Fruit fly (Drosophila melanogaster) whole organism, wandering third instar larva: ENCODE data around the gene Eip63F-1.

Source experiments
- Abd-B ChIP-seq: fragments of >200 bp; optimal IDR thresholded peaks from 2 replicates; lab custom pipeline; 2017; ENCODE audit warnings: missing biosample characterization, missing genetic modification characterization
- CG32264 ChIP-seq: fragments of 200-800 bp; sonication (Bioruptor generic); optimal IDR thresholded peaks from 2 replicates; lab custom pipeline; 2016; ENCODE audit warnings: missing biosample characterization, missing genetic modification characterization
- CG9705 ChIP-seq: fragments of 200-800 bp; sonication (Bioruptor generic); optimal IDR thresholded peaks from 2 replicates; lab custom pipeline; 2018; ENCODE audit warnings: missing biosample characterization, mild to moderate bottlenecking, missing genetic modification characterization
- CrebA ChIP-seq: fragments of 200-800 bp; sonication (Bioruptor generic); optimal IDR thresholded peaks from 2 replicates; lab custom pipeline; 2016; ENCODE audit warnings: missing biosample characterization, mild to moderate bottlenecking, missing genetic modification characterization, borderline replicate concordance
- Dfd ChIP-seq: fragments of >200 bp; optimal IDR thresholded peaks from 2 replicates; lab custom pipeline; 2017; ENCODE audit warnings: missing biosample characterization, missing genetic modification characterization
- Dif ChIP-seq: fragments of 200-275, 200-300 bp; sonication (Bioruptor generic); optimal IDR thresholded peaks from 2 replicates; lab custom pipeline; 2018; ENCODE audit warnings: missing biosample characterization, missing genetic modification characterization; ENCODE audit not compliant: partially characterized antibody
- GATAd ChIP-seq: sonication (Bioruptor generic); optimal IDR thresholded peaks from 2 replicates; lab custom pipeline; 2016; ENCODE audit warnings: missing biosample characterization, missing genetic modification characterization
- HLH106 ChIP-seq: fragments of 200-800 bp; optimal IDR thresholded peaks from 3 replicates; lab custom pipeline; 2019; ENCODE audit warnings: missing biosample characterization, mild to moderate bottlenecking, missing genetic modification characterization, moderate library complexity
- Hnf4 ChIP-seq: fragments of 200-800 bp; sonication (Bioruptor generic); optimal IDR thresholded peaks from 2 replicates; lab custom pipeline; 2016; ENCODE audit warnings: missing biosample characterization, mild to moderate bottlenecking, missing genetic modification characterization
- Hr78 ChIP-seq: fragments of >200 bp; optimal IDR thresholded peaks from 2 replicates; lab custom pipeline; 2017; ENCODE audit warnings: missing biosample characterization, missing genetic modification characterization
- Hr83 ChIP-seq: fragments of 200-300 bp; sonication (Bioruptor generic); optimal IDR thresholded peaks from 2 replicates; lab custom pipeline; 2016; ENCODE audit warnings: missing biosample characterization, mild to moderate bottlenecking, missing genetic modification characterization, moderate library complexity; ENCODE audit not compliant: poor library complexity, severe bottlenecking
- Jra ChIP-seq: sonication (Bioruptor generic); optimal IDR thresholded peaks from 2 replicates; lab custom pipeline; 2016; ENCODE audit warnings: missing biosample characterization, missing genetic modification characterization
- Mio ChIP-seq: sonication (Bioruptor generic); optimal IDR thresholded peaks from 2 replicates; lab custom pipeline; 2016; ENCODE audit warnings: missing biosample characterization, missing genetic modification characterization
- Myc ChIP-seq: fragments of >200 bp; optimal IDR thresholded peaks from 2 replicates; lab custom pipeline; 2017
- N ChIP-seq: fragments of >200 bp; optimal IDR thresholded peaks from 2 replicates; lab custom pipeline; 2018; ENCODE audit warnings: missing biosample characterization, missing external identifiers, missing genetic modification characterization
- OdsH ChIP-seq: fragments of 200-800 bp; sonication (Bioruptor generic); optimal IDR thresholded peaks from 2 replicates; lab custom pipeline; 2016; ENCODE audit warnings: missing biosample characterization, mild to moderate bottlenecking, missing genetic modification characterization
- Rel ChIP-seq, 2 experiments: fragments of 200-800 bp; sonication (Bioruptor generic) in 1 of 2; optimal IDR thresholded peaks; 2 replicates in 1 of 2; 3 replicates in 1 of 2; lab custom pipeline; 2016 to 2019; ENCODE audit warnings: mild to moderate bottlenecking in 2 of 2, missing biosample characterization in 2 of 2, missing genetic modification characterization in 2 of 2, moderate library complexity in 1 of 2
- Sp1 ChIP-seq: fragments of 200-800 bp; sonication (Bioruptor generic); optimal IDR thresholded peaks from 3 replicates; lab custom pipeline; 2019; ENCODE audit warnings: missing biosample characterization, mild to moderate bottlenecking, missing genetic modification characterization, moderate library complexity
- Vsx2 ChIP-seq: fragments of 200-300, 225-300 bp; sonication (Bioruptor generic); optimal IDR thresholded peaks from 2 replicates; lab custom pipeline; 2018; ENCODE audit warnings: missing biosample characterization, missing genetic modification characterization; ENCODE audit not compliant: partially characterized antibody
- br ChIP-seq: fragments of 200-800 bp; sonication (Bioruptor generic); optimal IDR thresholded peaks from 2 replicates; lab custom pipeline; 2016; ENCODE audit warnings: missing biosample characterization, missing genetic modification characterization
- brk ChIP-seq: fragments of 200-800 bp; sonication (Bioruptor generic); optimal IDR thresholded peaks from 2 replicates; lab custom pipeline; 2016; ENCODE audit warnings: missing biosample characterization, mild to moderate bottlenecking, missing genetic modification characterization
- dl ChIP-seq, 2 experiments: fragments of 175-275, 200-275 bp in 1 of 2; fragments of 200-275 bp in 1 of 2; sonication (Bioruptor generic); optimal IDR thresholded peaks; lab custom pipeline; 2018; ENCODE audit warnings: mild to moderate bottlenecking in 2 of 2, missing biosample characterization in 2 of 2, missing genetic modification characterization in 2 of 2, moderate library complexity in 2 of 2; ENCODE audit not compliant: partially characterized antibody in 2 of 2, insufficient read depth in 1 of 2
- dmrt93B ChIP-seq: fragments of 200-800 bp; sonication (Bioruptor generic); optimal IDR thresholded peaks from 2 replicates; lab custom pipeline; 2018; ENCODE audit warnings: missing biosample characterization, mild to moderate bottlenecking, missing genetic modification characterization
- dsf ChIP-seq: sonication (Bioruptor generic); optimal IDR thresholded peaks from 2 replicates; lab custom pipeline; 2016; ENCODE audit warnings: missing biosample characterization, missing genetic modification characterization, borderline replicate concordance
- ey ChIP-seq: fragments of 200-800 bp; sonication (Bioruptor generic); optimal IDR thresholded peaks from 2 replicates; lab custom pipeline; 2016; ENCODE audit warnings: missing biosample characterization, missing genetic modification characterization
- foxo ChIP-seq, 2 experiments: fragments of 200-800 bp; sonication (Bioruptor generic); optimal IDR thresholded peaks; 2 replicates in 1 of 2; 3 replicates in 1 of 2; lab custom pipeline; 2016 to 2017; ENCODE audit warnings: missing biosample characterization in 2 of 2, missing genetic modification characterization in 2 of 2
- fru ChIP-seq: fragments of 200-800 bp; sonication (Bioruptor generic); optimal IDR thresholded peaks from 3 replicates; lab custom pipeline; 2016; ENCODE audit warnings: missing biosample characterization, mild to moderate bottlenecking, missing genetic modification characterization
- h ChIP-seq: fragments of 200-800 bp; sonication (Bioruptor generic); optimal IDR thresholded peaks from 3 replicates; lab custom pipeline; 2016; ENCODE audit warnings: missing biosample characterization, mild to moderate bottlenecking, missing genetic modification characterization
- jim ChIP-seq: fragments of 175-275, 200-325 bp; sonication (Bioruptor generic); optimal IDR thresholded peaks from 2 replicates; lab custom pipeline; 2016; ENCODE audit warnings: missing biosample characterization, mild to moderate bottlenecking, missing genetic modification characterization
- lola ChIP-seq: fragments of >200 bp; optimal IDR thresholded peaks from 2 replicates; lab custom pipeline; 2017; ENCODE audit warnings: missing biosample characterization, missing genetic modification characterization
- pan ChIP-seq: fragments of >200 bp; optimal IDR thresholded peaks from 2 replicates; lab custom pipeline; 2017
- psq ChIP-seq: fragments of 200-800 bp; sonication (Bioruptor generic); optimal IDR thresholded peaks from 3 replicates; lab custom pipeline; 2017; ENCODE audit warnings: missing biosample characterization, mild to moderate bottlenecking, missing genetic modification characterization, moderate library complexity
- rgr ChIP-seq: fragments of 200-800 bp; sonication (Bioruptor generic); optimal IDR thresholded peaks from 3 replicates; lab custom pipeline; 2016; ENCODE audit warnings: missing biosample characterization, mild to moderate bottlenecking, missing genetic modification characterization
- sage ChIP-seq: fragments of 200-800 bp; sonication (Bioruptor generic); optimal IDR thresholded peaks from 2 replicates; lab custom pipeline; 2016; ENCODE audit warnings: missing biosample characterization, mild to moderate bottlenecking, missing genetic modification characterization
- sv ChIP-seq: fragments of 200-800 bp; sonication (Bioruptor generic); optimal IDR thresholded peaks from 3 replicates; lab custom pipeline; 2016; ENCODE audit warnings: missing biosample characterization, missing genetic modification characterization
- tai ChIP-seq: sonication (Bioruptor generic); optimal IDR thresholded peaks from 2 replicates; lab custom pipeline; 2016; ENCODE audit warnings: missing biosample characterization, missing genetic modification characterization
- usp ChIP-seq: fragments of >200 bp; optimal IDR thresholded peaks from 2 replicates; lab custom pipeline; 2017; ENCODE audit warnings: missing biosample characterization, missing genetic modification characterization
- woc ChIP-seq: sonication (Bioruptor generic); optimal IDR thresholded peaks from 2 replicates; lab custom pipeline; 2016; ENCODE audit warnings: missing biosample characterization, mild to moderate bottlenecking, missing genetic modification characterization

The Eip63F-1 gene

dm6 chr3L:3952468-3952867 is 17.1 kb upstream of the Eip63F-1 start, which contains the start of gene CG14984:
Gene CG14984, minus strand, starts transcription at chr3L:3952550.
- TF ChIP-seq Jra (GFP tag; lab: Kevin White, UChicago), result peak; percentile 32
- no peak for TF ChIP-seq usp (GFP tag; lab: Kevin White, UChicago)
- TF ChIP-seq ey (GFP tag; lab: Kevin White, UChicago), result peak; percentile 85
- no peak for TF ChIP-seq N (GFP tag; lab: Kevin White, UChicago)
- TF ChIP-seq dl (GFP tag; optimal IDR thresholded peaks at IDR 0.05; lab: Kevin White, UChicago; ENCODE audit: insufficient read depth in 1 of 2, partially characterized antibody in 2 of 2), result no peak
- peak; percentile 52 for TF ChIP-seq woc
- TF ChIP-seq rgr, result peak; percentile 81
- peak; percentile 83 for TF ChIP-seq OdsH (GFP tag; lab: Kevin White, UChicago)
- peak; percentile 6 for TF ChIP-seq Rel (GFP tag; optimal IDR thresholded peaks at IDR 0.05; lab: Kevin White, UChicago)
- no peak for TF ChIP-seq Rel (tag; optimal IDR thresholded peaks at IDR 0.05; lab: Kevin White, UChicago)
- no peak for TF ChIP-seq lola (GFP tag; lab: Kevin White, UChicago)
- peak; percentile 58 for TF ChIP-seq Sp1 (GFP tag; lab: Kevin White, UChicago)
- TF ChIP-seq sage (GFP tag; lab: Kevin White, UChicago), result peak; percentile 69
- peak; percentile 81 for TF ChIP-seq HLH106 (tag; lab: Kevin White, UChicago)
- no peak for TF ChIP-seq Hr78 (GFP tag; lab: Kevin White, UChicago)
- TF ChIP-seq dsf, result no peak
- TF ChIP-seq Dfd (GFP tag; lab: Kevin White, UChicago), result no peak
- peak; percentile 28 for TF ChIP-seq CG32264 (GFP tag; lab: Kevin White, UChicago)
- TF ChIP-seq Vsx2 (GFP tag; lab: Kevin White, UChicago), result no peak
- TF ChIP-seq h (GFP tag; lab: Kevin White, UChicago), result peak; percentile 92
- TF ChIP-seq tai (GFP tag; lab: Kevin White, UChicago), result no peak
- peak; percentile 80 for TF ChIP-seq br (GFP tag; lab: Kevin White, UChicago)
- no peak for TF ChIP-seq GATAd
- no peak for TF ChIP-seq jim (GFP tag; lab: Kevin White, UChicago)
- TF ChIP-seq CG9705 (GFP tag; lab: Kevin White, UChicago), result peak; percentile 28
- peak; percentile 84 for TF ChIP-seq fru
- no peak for TF ChIP-seq Hnf4 (GFP tag; lab: Kevin White, UChicago)
- no peak for TF ChIP-seq pan
- TF ChIP-seq Dif (GFP tag; lab: Kevin White, UChicago), result no peak
- TF ChIP-seq Hr83, result no peak
- TF ChIP-seq CrebA (GFP tag; lab: Kevin White, UChicago), result no peak
- TF ChIP-seq Abd-B, result no peak
- peak in 1 of 2 experiments; percentile 84 for TF ChIP-seq foxo (GFP tag; optimal IDR thresholded peaks at IDR 0.05; lab: Kevin White, UChicago)
- TF ChIP-seq sv (GFP tag; lab: Kevin White, UChicago), result no peak
- TF ChIP-seq psq (GFP tag; lab: Kevin White, UChicago), result peak; percentile 72
- TF ChIP-seq dmrt93B (GFP tag; lab: Kevin White, UChicago), result peak; percentile 61
- TF ChIP-seq Mio (GFP tag; lab: Kevin White, UChicago), result no peak
- peak; percentile 63 for TF ChIP-seq brk (GFP tag; lab: Kevin White, UChicago)
- TF ChIP-seq Myc, result no peak

dm6 chr3L:3951875-3952274 is 16.5 kb upstream of the Eip63F-1 start:
- TF ChIP-seq pan (no peak), Hr78 (GFP tag; lab: Kevin White, UChicago) (no peak), ey (GFP tag; lab: Kevin White, UChicago) (no peak), br (GFP tag; lab: Kevin White, UChicago) (no peak)

DNA sequence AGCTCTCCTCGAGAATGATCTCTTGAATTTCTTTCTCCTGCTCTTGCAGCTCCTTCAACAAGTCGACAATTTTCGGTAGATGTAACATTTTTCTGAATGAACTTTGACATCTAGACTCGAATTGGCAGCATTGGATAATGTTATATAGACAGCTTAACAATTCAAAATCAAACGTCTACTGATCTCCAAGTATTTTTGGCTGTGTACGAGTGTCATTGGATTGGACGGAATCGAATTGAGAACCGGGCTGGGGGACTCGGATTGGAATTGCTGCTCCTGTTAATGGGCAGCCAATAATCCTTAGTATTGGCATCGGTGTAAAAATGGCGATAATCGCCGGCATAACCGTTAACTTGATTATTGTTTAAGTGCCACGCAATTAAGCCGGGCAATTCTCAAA is 13.8 kb upstream of the Eip63F-1 start, which contains the start of gene CG14983:
TSS of gene CG14983 (minus strand) at position 101 of the 400 bp plus-strand sequence.
- no peak for TF ChIP-seq sage (GFP tag; lab: Kevin White, UChicago)
- TF ChIP-seq usp (GFP tag; lab: Kevin White, UChicago), result no peak
- TF ChIP-seq Vsx2 (GFP tag; lab: Kevin White, UChicago), result no peak
- TF ChIP-seq GATAd, result no peak
- TF ChIP-seq N (GFP tag; lab: Kevin White, UChicago), result no peak
- TF ChIP-seq HLH106 (tag; lab: Kevin White, UChicago), result no peak
- TF ChIP-seq brk (GFP tag; lab: Kevin White, UChicago), result no peak
- no peak for TF ChIP-seq Hr78 (GFP tag; lab: Kevin White, UChicago)
- TF ChIP-seq dmrt93B (GFP tag; lab: Kevin White, UChicago), result no peak
- TF ChIP-seq CG9705 (GFP tag; lab: Kevin White, UChicago), result no peak
- TF ChIP-seq CG32264 (GFP tag; lab: Kevin White, UChicago), result no peak
- TF ChIP-seq br (GFP tag; lab: Kevin White, UChicago), result no peak
- TF ChIP-seq lola (GFP tag; lab: Kevin White, UChicago), result no peak
- no peak for TF ChIP-seq fru
- TF ChIP-seq, all 38 proteins: peak for 0
